Worm (Caenorhabditis elegans): ENCODE data around the gene F25B3.4.

The F25B3.4 gene

ce11 chrV:9561624-9562179 is 6.9 kb downstream of the F25B3.4 start, which contains the start of gene rgef-1 (continued):
- TF ChIP-seq sptf-2 (GFP tag; optimal IDR thresholded peaks at IDR 0.05) (no peak), him-1 (tag; optimal IDR thresholded peaks at IDR 0.05) (no peak), bed-2 (GFP tag; IDR thresholded peaks at IDR 0.05) (no peak), lsl-1 (GFP tag; optimal IDR thresholded peaks at IDR 0.05) (no peak), Y67H2A.10 (GFP tag; conservative IDR thresholded peaks at IDR 0.05) (no peak), ceh-40 (GFP tag; IDR thresholded peaks at IDR 0.05) (no peak), F52B5.7 (tag; optimal IDR thresholded peaks at IDR 0.05) (no peak), C17E4.6 (GFP tag; IDR thresholded peaks at IDR 0.05) (no peak), T07F8.4 (tag; optimal IDR thresholded peaks at IDR 0.05) (no peak), lir-1 (GFP tag; conservative IDR thresholded peaks at IDR 0.05) (no peak), athp-1 (tag; optimal IDR thresholded peaks at IDR 0.05) (no peak), madf-10 (tag; optimal IDR thresholded peaks at IDR 0.05) (no peak), F49E8.2 (tag; optimal IDR thresholded peaks at IDR 0.05; ENCODE audit: insufficient read depth) (no peak), attf-3 (GFP tag; conservative IDR thresholded peaks at IDR 0.05) (no peak), snpc-1.1 (tag; optimal IDR thresholded peaks at IDR 0.05; ENCODE audit: insufficient read depth) (no peak), hlh-26 (GFP tag; conservative IDR thresholded peaks at IDR 0.05) (no peak), ztf-28 (GFP tag; IDR thresholded peaks at IDR 0.05) (no peak), pha-4 (tag; optimal IDR thresholded peaks at IDR 0.05) (no peak), zfh-2 (GFP tag; conservative IDR thresholded peaks at IDR 0.05) (peak; percentile 91), bed-1 (GFP tag; IDR thresholded peaks at IDR 0.05) (no peak), madf-8 (GFP tag; conservative IDR thresholded peaks at IDR 0.05) (no peak), lin-54 (GFP tag; optimal IDR thresholded peaks at IDR 0.05) (no peak), cebp-2 (GFP tag; IDR thresholded peaks at IDR 0.05) (no peak), ccch-3 (GFP tag; optimal IDR thresholded peaks at IDR 0.05) (no peak), rpc-1 (optimal IDR thresholded peaks at IDR 0.05) (no peak), rpc-1 (tag; optimal IDR thresholded peaks at IDR 0.05) (no peak), mel-28 (tag; optimal IDR thresholded peaks at IDR 0.05; ENCODE audit: borderline replicate concordance) (no peak), egl-44 (GFP tag; IDR thresholded peaks at IDR 0.05) (no peak), F57A8.1 (GFP tag; optimal IDR thresholded peaks at IDR 0.05) (no peak), somi-1 (GFP tag; optimal IDR thresholded peaks at IDR 0.05) (no peak), K12H6.12 (tag; optimal IDR thresholded peaks at IDR 0.05) (peak; percentile 71), pbrm-1 (GFP tag; IDR thresholded peaks at IDR 0.05) (0 out of 2 replicates have a peak, but pooled peaks have one; percentile 13), nhr-27 (tag; optimal IDR thresholded peaks at IDR 0.05) (no peak), F57C9.4 (tag; optimal IDR thresholded peaks at IDR 0.05) (no peak), B0261.1 (tag; optimal IDR thresholded peaks at IDR 0.05) (no peak), hmg-20 (GFP tag; IDR thresholded peaks at IDR 0.05) (no peak), nhr-120 (GFP tag; IDR thresholded peaks at IDR 0.05) (no peak), F22D6.2 (tag; optimal IDR thresholded peaks at IDR 0.05) (no peak), ceh-58 (GFP tag; IDR thresholded peaks at IDR 0.05) (no peak), lag-1 (GFP tag; IDR thresholded peaks at IDR 0.05) (no peak), hlh-12 (tag; optimal IDR thresholded peaks at IDR 0.05) (no peak), ceh-27 (GFP tag; optimal IDR thresholded peaks at IDR 0.05) (no peak), tbx-9 (tag; optimal IDR thresholded peaks at IDR 0.05; ENCODE audit: borderline replicate concordance) (no peak), dpff-1 (tag; optimal IDR thresholded peaks at IDR 0.05) (no peak), hmg-1.2 (GFP tag; IDR thresholded peaks at IDR 0.05) (0 out of 2 replicates have a peak, but pooled peaks have one; percentile 9), snpc-3.4 (tag; optimal IDR thresholded peaks at IDR 0.05) (no peak), Y79H2A.3 (GFP tag; conservative IDR thresholded peaks at IDR 0.05) (no peak), dpl-1 (GFP tag; optimal IDR thresholded peaks at IDR 0.05) (no peak), mes-4 (tag; optimal IDR thresholded peaks at IDR 0.05) (no peak)

Measured in whole organism, young adult.